Worm (Caenorhabditis elegans) whole organism, early embryonic: ENCODE measurements around the gene K07F5.15.

Source experiments
- B0310.2 ChIP-seq: sonication (generic microtip); optimal IDR thresholded peaks from 2 replicates; lab custom pipeline; 2016; ENCODE audit warnings: mild to moderate bottlenecking, missing genetic modification characterization, missing compliant biosample characterization
- F13C5.2 ChIP-seq: sonication (generic microtip); optimal IDR thresholded peaks from 2 replicates; lab custom pipeline; 2017; ENCODE audit warnings: mild to moderate bottlenecking, missing genetic modification characterization, inconsistent platforms, missing compliant biosample characterization
- aly-1 ChIP-seq: sonication (generic microtip); optimal IDR thresholded peaks from 2 replicates; lab custom pipeline; 2016; ENCODE audit warnings: missing genetic modification characterization, missing compliant biosample characterization
- ama-1 ChIP-seq: fragments of 150-350 bp; optimal IDR thresholded peaks from 2 replicates; lab custom pipeline; 2014
- ceh-13 ChIP-seq: fragments of 200-800 bp; sonication (Bioruptor generic); optimal IDR thresholded peaks from 2 replicates; lab custom pipeline; 2018; ENCODE audit warnings: mild to moderate bottlenecking, missing genetic modification characterization, missing compliant biosample characterization
- ceh-36 ChIP-seq: sonication (generic microtip); optimal IDR thresholded peaks from 2 replicates; lab custom pipeline; 2016; ENCODE audit warnings: missing genetic modification characterization, inconsistent platforms, missing compliant biosample characterization
- ets-7 ChIP-seq: sonication (generic microtip); optimal IDR thresholded peaks from 2 replicates; lab custom pipeline; 2016; ENCODE audit warnings: missing genotype, missing genetic modification characterization, missing compliant biosample characterization
- flt-1 ChIP-seq: fragments of 200-800 bp; sonication (Bioruptor generic); IDR thresholded peaks from 2 replicates; pipeline ENCODE4 v1.3.6; 2022; ENCODE audit warnings: missing genetic modification characterization, missing compliant biosample characterization
- hmbx-1 ChIP-seq: sonication (generic microtip); optimal IDR thresholded peaks from 2 replicates; lab custom pipeline; 2016; ENCODE audit warnings: mild to moderate bottlenecking, missing genetic modification characterization, missing compliant biosample characterization
- hmg-4 ChIP-seq: fragments of 200-800 bp; sonication (Bioruptor generic); optimal IDR thresholded peaks from 2 replicates; lab custom pipeline; 2018; ENCODE audit warnings: mild to moderate bottlenecking, missing genetic modification characterization, missing compliant biosample characterization
- hnd-1 ChIP-seq: sonication (generic microtip); optimal IDR thresholded peaks from 2 replicates; lab custom pipeline; 2016; ENCODE audit warnings: missing genetic modification characterization, missing compliant biosample characterization
- pes-1 ChIP-seq: fragments of 200-800 bp; sonication (Bioruptor generic); IDR thresholded peaks from 2 replicates; pipeline ENCODE4 v1.3.6; 2022; ENCODE audit warnings: missing genetic modification reagents, missing genetic modification characterization, missing compliant biosample characterization
- scrt-1 ChIP-seq: fragments of 200-800 bp; sonication (Bioruptor generic); IDR thresholded peaks from 2 replicates; pipeline ENCODE4 v1.3.6; 2022; ENCODE audit warnings: missing genetic modification characterization, missing compliant biosample characterization
- sea-1 ChIP-seq: fragments of 200-800 bp; sonication (Bioruptor generic); conservative IDR thresholded peaks from 2 replicates; pipeline ENCODE4 v1.3.6; 2022; ENCODE audit warnings: missing genetic modification characterization, missing compliant biosample characterization
- tbx-11 ChIP-seq: fragments of 200-800 bp; sonication (Bioruptor generic); IDR thresholded peaks from 2 replicates; pipeline ENCODE4 v1.3.6; 2022; ENCODE audit warnings: missing genetic modification characterization, missing compliant biosample characterization
- tbx-37 ChIP-seq: fragments of 200-800 bp; sonication (Bioruptor generic); conservative IDR thresholded peaks from 2 replicates; pipeline ENCODE4 v1.3.6; 2022; ENCODE audit warnings: missing genetic modification reagents, missing genetic modification characterization, missing compliant biosample characterization
- tra-4 ChIP-seq: sonication (generic microtip); optimal IDR thresholded peaks from 2 replicates; lab custom pipeline; 2017; ENCODE audit warnings: missing genetic modification characterization, missing compliant biosample characterization

K07F5.15 gene

DNA sequence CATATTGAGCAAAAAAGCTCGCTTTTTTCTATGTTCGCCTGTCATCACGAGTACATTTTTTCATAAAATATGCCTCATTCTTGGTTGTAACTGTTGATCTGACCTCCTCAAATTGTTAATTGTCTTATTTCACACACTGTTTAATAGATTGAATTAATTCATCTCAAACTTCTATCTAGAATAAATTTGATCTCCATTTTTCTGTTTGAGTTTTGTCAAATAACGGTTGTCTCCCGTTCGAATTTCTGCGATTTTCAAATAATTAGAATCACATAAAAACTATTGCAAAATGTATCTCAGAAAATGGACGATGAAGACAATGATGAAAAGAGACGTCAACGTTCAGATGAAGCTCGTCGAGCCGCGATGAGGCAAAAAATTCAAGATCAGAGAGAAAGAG, 3.0 kb upstream of the K07F5.15 start, which contains the start of gene K07F5.14:
TSS of gene K07F5.14 (plus strand) at position 301 of the 400 bp plus-strand sequence.
- TF ChIP-seq ets-7 (no peak), tbx-37 (no peak), hnd-1 (tag; lab: Kevin White, UChicago) (no peak), flt-1 (no peak), B0310.2 (tag; lab: Kevin White, UChicago) (no peak), F13C5.2 (tag; lab: Kevin White, UChicago) (no peak), ama-1 (lab: Kevin White, UChicago) (no peak), tra-4 (tag; lab: Kevin White, UChicago) (no peak), scrt-1 (no peak), hmg-4 (no peak), pes-1 (GFP tag; lab: Robert Waterston, UW) (no peak), tbx-11 (GFP tag; lab: Robert Waterston, UW) (no peak), aly-1 (tag; lab: Kevin White, UChicago) (no peak), ceh-36 (tag; lab: Kevin White, UChicago) (no peak), ceh-13 (GFP tag; lab: Kevin White, UChicago) (no peak), hmbx-1 (tag; lab: Kevin White, UChicago) (no peak), sea-1 (GFP tag; lab: Robert Waterston, UW) (no peak)

DNA sequence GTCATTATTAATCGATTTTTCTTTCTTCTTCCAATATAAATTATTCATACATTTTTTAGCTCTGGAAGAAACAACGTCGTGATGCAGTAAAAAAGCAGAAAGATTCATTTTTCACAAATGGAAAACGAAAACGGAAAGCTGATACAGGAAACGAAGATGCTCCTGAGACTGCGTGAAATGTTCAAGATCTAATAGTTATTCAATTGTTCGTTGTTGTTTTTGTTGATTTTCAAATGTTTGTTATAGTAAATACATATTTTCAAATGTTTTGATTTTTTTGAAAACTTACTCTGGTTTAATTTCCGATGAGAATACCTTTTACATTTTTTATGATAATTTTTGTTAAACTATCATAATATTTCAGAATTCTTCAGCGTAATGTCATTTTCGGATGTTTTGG, 1.1 kb upstream of the K07F5.15 start, which contains the start of gene K07F5.16:
TSS of gene K07F5.16 (plus strand) at position 301 of the 400 bp plus-strand sequence.
- TF ChIP-seq tbx-37: no peak

DNA sequence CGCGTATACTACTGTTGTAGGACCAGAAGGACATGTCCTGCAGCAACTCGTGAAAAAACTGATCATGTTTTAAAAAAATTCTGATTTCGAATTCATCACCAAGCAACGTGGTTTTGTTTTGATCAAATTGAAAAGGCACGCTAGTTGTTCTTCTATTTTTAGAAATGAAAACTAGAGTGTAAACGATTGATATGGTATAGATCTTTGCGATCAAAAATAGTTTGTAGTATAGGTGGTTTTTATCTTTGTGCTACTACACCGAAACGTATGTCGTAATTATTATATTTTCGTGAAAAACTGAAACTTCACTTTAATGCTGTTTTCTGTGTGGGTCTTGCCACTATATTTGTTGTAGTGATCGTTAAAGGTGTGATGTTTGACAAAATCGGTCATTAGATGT, 2.0 kb downstream of the K07F5.15 start:
- no peak for TF ChIP-seq ceh-36 (tag; lab: Kevin White, UChicago)
- no peak for TF ChIP-seq B0310.2 (tag; lab: Kevin White, UChicago)
- TF ChIP-seq tra-4 (tag; lab: Kevin White, UChicago): no peak
- no peak for TF ChIP-seq ama-1 (lab: Kevin White, UChicago)
- TF ChIP-seq hmg-4: no peak
- TF ChIP-seq ceh-13 (GFP tag; lab: Kevin White, UChicago): no peak
- no peak for TF ChIP-seq ets-7
- TF ChIP-seq tbx-37: no peak
- no peak for TF ChIP-seq hnd-1 (tag; lab: Kevin White, UChicago)
- TF ChIP-seq scrt-1: no peak
- no peak for TF ChIP-seq F13C5.2 (tag; lab: Kevin White, UChicago)
- no peak for TF ChIP-seq sea-1 (GFP tag; lab: Robert Waterston, UW)
- TF ChIP-seq tbx-11 (GFP tag; lab: Robert Waterston, UW): no peak

DNA sequence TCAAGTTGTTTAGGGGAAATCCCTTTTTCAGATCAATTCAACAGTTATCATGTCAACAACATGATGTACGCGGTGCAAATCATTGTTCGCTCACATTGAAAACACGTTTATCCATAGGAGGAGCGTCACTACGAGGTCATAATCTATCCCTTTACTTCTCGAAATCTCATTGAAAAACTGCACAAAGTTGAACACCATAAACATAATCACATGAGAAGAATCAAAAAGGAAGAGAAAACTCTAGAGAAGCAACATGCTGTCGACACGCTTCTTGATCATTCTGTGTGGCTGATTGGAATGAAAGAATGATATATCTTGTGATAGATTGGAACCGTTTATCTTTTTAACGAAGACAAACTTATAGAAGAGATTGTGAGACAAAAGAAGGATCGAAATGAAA, 3.0 kb downstream of the K07F5.15 start:
- TF ChIP-seq pes-1 (GFP tag; lab: Robert Waterston, UW) (no peak), flt-1 (no peak), B0310.2 (tag; lab: Kevin White, UChicago) (no peak), sea-1 (GFP tag; lab: Robert Waterston, UW) (no peak), tbx-11 (GFP tag; lab: Robert Waterston, UW) (no peak), ceh-13 (GFP tag; lab: Kevin White, UChicago) (no peak), ceh-36 (tag; lab: Kevin White, UChicago) (no peak), hnd-1 (tag; lab: Kevin White, UChicago) (no peak), ets-7 (no peak), F13C5.2 (tag; lab: Kevin White, UChicago) (no peak), ama-1 (lab: Kevin White, UChicago) (no peak), scrt-1 (no peak), hmg-4 (no peak), aly-1 (tag; lab: Kevin White, UChicago) (no peak), hmbx-1 (tag; lab: Kevin White, UChicago) (no peak), tbx-37 (no peak), tra-4 (tag; lab: Kevin White, UChicago) (no peak)

DNA sequence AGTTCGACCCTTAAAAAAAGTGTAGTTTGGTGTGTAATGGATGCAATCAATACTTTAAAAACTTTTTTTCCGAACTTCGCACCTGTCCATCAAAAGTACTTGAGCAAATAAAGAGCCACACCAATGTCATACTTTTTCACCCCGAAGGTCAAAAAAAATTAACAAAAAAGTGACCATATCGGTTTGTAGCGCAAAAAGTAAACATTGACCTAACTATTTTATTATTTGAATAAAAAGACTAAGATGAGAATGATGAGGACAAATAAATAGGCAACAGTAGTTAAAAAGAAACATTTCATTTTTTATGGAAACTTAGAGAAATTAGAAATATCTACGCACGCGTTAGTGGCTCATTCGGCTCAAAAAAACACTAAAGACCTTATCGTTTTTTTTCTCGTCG, 4.5 kb downstream of the K07F5.15 start:
- no peak for TF ChIP-seq sea-1 (GFP tag; lab: Robert Waterston, UW)
- TF ChIP-seq hmbx-1 (tag; lab: Kevin White, UChicago): no peak
- no peak for TF ChIP-seq tbx-37

DNA sequence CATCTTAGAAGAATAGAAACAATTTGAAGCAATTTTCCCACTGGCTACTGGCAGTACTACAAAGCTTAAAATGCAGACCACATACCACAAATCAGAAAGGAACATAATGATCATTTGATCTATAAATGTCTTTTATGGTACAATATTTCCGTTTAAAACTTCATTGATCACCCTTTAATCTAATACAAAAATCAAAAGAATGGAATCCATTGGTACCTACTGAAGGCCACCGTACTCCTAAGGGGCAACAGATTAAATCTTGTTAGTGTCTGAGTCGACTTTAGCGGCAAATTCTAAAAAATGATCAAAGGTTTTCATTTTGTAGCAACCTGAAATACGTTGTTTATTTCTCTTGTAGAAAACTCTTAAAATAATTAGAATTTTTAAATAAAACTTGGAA, 7.3 kb downstream of the K07F5.15 start:
- no peak for TF ChIP-seq tbx-11 (GFP tag; lab: Robert Waterston, UW)

DNA sequence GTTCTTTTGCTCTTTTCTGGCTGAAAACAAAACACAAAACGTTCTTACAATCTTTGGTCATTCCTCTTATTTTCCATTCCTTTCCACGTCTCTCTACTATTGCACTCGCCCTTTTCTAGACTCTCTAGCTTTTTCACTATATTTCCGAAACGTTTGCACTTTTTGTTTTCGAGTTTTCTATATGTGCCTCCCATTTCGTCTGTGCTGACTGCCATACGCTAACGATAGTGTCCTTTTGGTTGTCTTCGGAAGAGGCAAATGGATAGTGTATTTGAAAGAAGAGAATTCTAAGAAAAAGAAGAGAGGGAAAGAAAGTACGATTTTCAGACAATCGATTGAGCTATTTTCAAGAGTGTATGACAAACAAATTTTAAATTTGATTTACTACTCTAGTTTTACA, 7.9 kb downstream of the K07F5.15 start:
- TF ChIP-seq tbx-11 (GFP tag; lab: Robert Waterston, UW) (no peak), flt-1 (no peak), sea-1 (GFP tag; lab: Robert Waterston, UW) (no peak), pes-1 (GFP tag; lab: Robert Waterston, UW) (no peak), F13C5.2 (tag; lab: Kevin White, UChicago) (no peak), ets-7 (no peak), ceh-36 (tag; lab: Kevin White, UChicago) (no peak), hmg-4 (no peak), tra-4 (tag; lab: Kevin White, UChicago) (no peak), hmbx-1 (tag; lab: Kevin White, UChicago) (no peak), ama-1 (lab: Kevin White, UChicago) (no peak), hnd-1 (tag; lab: Kevin White, UChicago) (no peak), tbx-37 (no peak), B0310.2 (tag; lab: Kevin White, UChicago) (no peak), scrt-1 (no peak), ceh-13 (GFP tag; lab: Kevin White, UChicago) (no peak), aly-1 (tag; lab: Kevin White, UChicago) (no peak)

DNA sequence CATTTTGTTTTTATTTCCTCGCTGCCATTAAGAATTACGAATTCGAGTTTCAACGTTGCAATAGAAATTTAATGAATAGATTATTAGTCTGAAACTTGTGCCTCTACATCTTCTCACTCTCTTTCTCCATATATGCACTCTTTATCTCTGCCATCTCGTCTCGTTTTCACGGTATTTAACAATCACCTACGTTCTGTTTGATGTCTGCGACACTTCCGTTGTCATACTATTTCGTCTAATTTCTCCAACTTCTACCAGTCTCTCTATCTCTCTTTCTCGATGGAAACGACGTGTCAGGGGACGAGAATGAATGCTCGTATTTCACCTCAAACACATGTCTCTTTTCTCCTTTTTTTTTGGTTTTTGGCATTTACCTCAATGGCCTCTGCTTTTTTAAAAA, 9.0 kb downstream of the K07F5.15 start:
- TF ChIP-seq ceh-36 (tag; lab: Kevin White, UChicago): no peak
